Fruit fly (Drosophila melanogaster): Measurements from ENCODE around the gene gny.

Gene gny

dm6 chr2L:10430802-10431476 is 51.0 kb downstream of the gny start, which contains the start of the genes Bug22 and TfIIB (continued):
- TF ChIP-seq Dbx (GFP tag; IDR thresholded peaks at IDR 0.05) = peak; percentile 66; the same call in 2 of the 3 replicates
- TF ChIP-seq esg (GFP tag; conservative IDR thresholded peaks at IDR 0.05) = peak; percentile 41; the same call in 1 of the 2 replicates
- peak; percentile 66 for TF ChIP-seq CG17385 (GFP tag; optimal IDR thresholded peaks at IDR 0.05)
- peak; percentile 91 for TF ChIP-seq row (GFP tag; IDR thresholded peaks at IDR 0.05)
- peak; percentile 28 for TF ChIP-seq CG12299 (tag; optimal IDR thresholded peaks at IDR 0.05)
- peak; percentile 83; the same call in 2 of the 3 replicates for TF ChIP-seq CG17361 (GFP tag; IDR thresholded peaks at IDR 0.05)
- TF ChIP-seq CG6854 (GFP tag; optimal IDR thresholded peaks at IDR 0.05) = no peak
- TF ChIP-seq org-1 (GFP tag; optimal IDR thresholded peaks at IDR 0.05) = no peak
- TF ChIP-seq crp (GFP tag; optimal IDR thresholded peaks at IDR 0.05) = peak in 1 of 2 experiments; percentile 38
- TF ChIP-seq D (optimal IDR thresholded peaks at IDR 0.05) = no peak
- TF ChIP-seq D (GFP tag; optimal IDR thresholded peaks at IDR 0.05) = peak; percentile 23
- no peak for TF ChIP-seq Deaf1 (tag; optimal IDR thresholded peaks at IDR 0.05)
- TF ChIP-seq BEAF-32 (GFP tag; optimal IDR thresholded peaks at IDR 0.05) = peak; percentile 47
- peak; percentile 32 for TF ChIP-seq CG9797 (GFP tag; optimal IDR thresholded peaks at IDR 0.05)
- no peak for TF ChIP-seq Scr (GFP tag; IDR thresholded peaks at IDR 0.05; ENCODE audit: partially characterized antibody)
- peak; percentile 63 for TF ChIP-seq CG9609 (GFP tag; optimal IDR thresholded peaks at IDR 0.05)
- TF ChIP-seq CG10267 (tag; optimal IDR thresholded peaks at IDR 0.05) = peak; percentile 56
- TF ChIP-seq vvl (GFP tag; IDR thresholded peaks at IDR 0.05) = peak; percentile 84
- peak; percentile 50; the same call in 1 of the 2 replicates for TF ChIP-seq Taf1 (GFP tag; IDR thresholded peaks at IDR 0.05)
- TF ChIP-seq Oaz (GFP tag; IDR thresholded peaks at IDR 0.05) = peak; percentile 23; the same call in 1 of the 2 replicates
- TF ChIP-seq CG15601 (tag; optimal IDR thresholded peaks at IDR 0.05) = peak; percentile 61
- TF ChIP-seq CG11723 (GFP tag; optimal IDR thresholded peaks at IDR 0.05) = peak; percentile 94
- no peak for TF ChIP-seq pb (GFP tag; optimal IDR thresholded peaks at IDR 0.05)
- no peak for TF ChIP-seq CG1832 (GFP tag; optimal IDR thresholded peaks at IDR 0.05)
- peak; percentile 64 for TF ChIP-seq stwl (tag; optimal IDR thresholded peaks at IDR 0.05)
- no peak for TF ChIP-seq so (GFP tag; IDR thresholded peaks at IDR 0.05)
- no peak for TF ChIP-seq GATAe (GFP tag; conservative IDR thresholded peaks at IDR 0.05)
- peak; percentile 11 for TF ChIP-seq wek (GFP tag; optimal IDR thresholded peaks at IDR 0.05)
- TF ChIP-seq CG5180 (GFP tag; optimal IDR thresholded peaks at IDR 0.05) = no peak
- TF ChIP-seq CG13123 (GFP tag; optimal IDR thresholded peaks at IDR 0.05) = peak; percentile 65
- TF ChIP-seq CG33557 (GFP tag; optimal IDR thresholded peaks at IDR 0.05) = peak; percentile 26
- TF ChIP-seq Hey (tag; optimal IDR thresholded peaks at IDR 0.05) = no peak
- no peak for TF ChIP-seq Gsc (GFP tag; IDR thresholded peaks at IDR 0.05)
- peak; percentile 51 for TF ChIP-seq sisA (GFP tag; IDR thresholded peaks at IDR 0.05)
- TF ChIP-seq zfh1 (GFP tag; IDR thresholded peaks at IDR 0.05) = peak; percentile 78
- peak; percentile 80 for TF ChIP-seq CG17829 (tag; optimal IDR thresholded peaks at IDR 0.05)
- TF ChIP-seq fru (optimal IDR thresholded peaks at IDR 0.05) = no peak
- no peak for TF ChIP-seq gsb-n (tag; optimal IDR thresholded peaks at IDR 0.05)
- peak; percentile 17 for TF ChIP-seq salm (tag; optimal IDR thresholded peaks at IDR 0.05)
- TF ChIP-seq Trl (optimal IDR thresholded peaks at IDR 0.05) = no peak
- peak; percentile 54 for TF ChIP-seq Trl (GFP tag; optimal IDR thresholded peaks at IDR 0.05)
- TF ChIP-seq Dip3 (GFP tag; optimal IDR thresholded peaks at IDR 0.05) = peak; percentile 70
- no peak for TF ChIP-seq Stat92E (GFP tag; optimal IDR thresholded peaks at IDR 0.05)
- TF ChIP-seq Pdp1 (GFP tag; optimal IDR thresholded peaks at IDR 0.05) = peak; percentile 57 to 93
- TF ChIP-seq fd64A (GFP tag; optimal IDR thresholded peaks at IDR 0.05) = no peak
- TF ChIP-seq ken (GFP tag; IDR thresholded peaks at IDR 0.05) = peak; percentile 70; the same call in 2 of the 3 replicates
- TF ChIP-seq shn (GFP tag; optimal IDR thresholded peaks at IDR 0.05) = peak; percentile 71
- TF ChIP-seq Lhr (GFP tag; optimal IDR thresholded peaks at IDR 0.05) = peak; percentile 26
- TF ChIP-seq sens (GFP tag) = peak; percentile 92
- TF ChIP-seq CG3065 (GFP tag; optimal IDR thresholded peaks at IDR 0.05) = peak; percentile 12
